Worm (Caenorhabditis elegans) whole organism, early embryonic: ENCODE measurements around the gene srd-19.

Source experiments
- aly-1 ChIP-seq: sonication (generic microtip); optimal IDR thresholded peaks from 2 replicates; lab custom pipeline; 2016; ENCODE audit warnings: missing genetic modification characterization, missing compliant biosample characterization
- ceh-36 ChIP-seq: sonication (generic microtip); optimal IDR thresholded peaks from 2 replicates; lab custom pipeline; 2016; ENCODE audit warnings: missing genetic modification characterization, inconsistent platforms, missing compliant biosample characterization
- flt-1 ChIP-seq: fragments of 200-800 bp; sonication (Bioruptor generic); IDR thresholded peaks from 2 replicates; pipeline ENCODE4 v1.3.6; 2022; ENCODE audit warnings: missing genetic modification characterization, missing compliant biosample characterization
- hnd-1 ChIP-seq: sonication (generic microtip); optimal IDR thresholded peaks from 2 replicates; lab custom pipeline; 2016; ENCODE audit warnings: missing genetic modification characterization, missing compliant biosample characterization

DNA sequence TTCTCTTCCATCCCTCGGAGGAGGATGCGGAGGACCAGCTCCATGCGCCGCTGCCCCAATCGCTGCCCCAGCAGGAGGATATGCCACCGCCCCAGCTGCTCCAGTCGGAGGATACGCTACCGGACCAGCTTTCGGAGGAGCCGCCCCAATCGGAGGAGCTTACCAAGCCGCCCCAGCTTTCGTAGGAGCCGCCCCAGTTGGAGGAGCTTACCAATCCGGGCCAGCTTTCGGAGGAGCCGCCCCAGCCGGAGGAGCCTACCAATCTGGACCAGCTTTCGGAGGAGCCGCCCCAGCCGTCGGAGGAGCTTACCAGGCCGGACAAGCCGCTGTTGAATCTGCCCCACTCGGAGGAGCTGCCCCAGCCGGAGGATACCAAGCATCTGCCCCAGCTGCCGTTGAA, 13.1 kb downstream of the srd-19 start:
- TF ChIP-seq hnd-1 (tag; lab: Kevin White, UChicago): no peak
- TF ChIP-seq flt-1 (GFP tag; lab: Robert Waterston, UW): no peak
- peak; percentile 18 for TF ChIP-seq aly-1 (tag; lab: Kevin White, UChicago)
- peak; percentile 35 for TF ChIP-seq ceh-36 (tag; lab: Kevin White, UChicago)
